Fruit fly (Drosophila melanogaster): ENCODE results near the gene CG4004.
A peak's percentile ranks its signal among the peaks of the same experiment; 100 is the strongest.

CG4004 gene

DNA sequence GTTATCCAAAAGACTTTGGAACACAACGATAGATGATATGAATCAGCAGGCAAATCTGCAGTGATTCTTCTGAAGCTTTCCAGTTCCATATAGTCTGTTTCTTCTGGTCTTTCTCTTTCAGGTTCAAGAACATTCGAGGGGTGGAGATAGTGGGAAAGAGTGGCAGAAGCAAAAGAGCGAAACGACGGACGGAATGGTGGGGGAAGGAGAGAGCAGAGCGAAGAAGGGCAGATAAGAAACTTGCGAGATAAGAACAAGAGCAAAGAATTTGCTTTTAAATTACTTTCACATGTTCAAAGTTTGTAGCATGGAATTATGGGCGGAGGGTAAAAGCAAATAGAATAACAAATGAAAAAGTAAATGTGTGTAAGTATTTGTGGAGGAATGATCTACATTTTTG, 5.0 kb upstream of the CG4004 start:
- TF ChIP-seq pad (GFP tag; optimal IDR thresholded peaks at IDR 0.05) (peak; percentile 15), CG7045 (GFP tag; optimal IDR thresholded peaks at IDR 0.05) (no peak), CG7101 (tag; optimal IDR thresholded peaks at IDR 0.05) (peak; percentile 12)

- no peak for TF ChIP-seq CG33017 (tag; optimal IDR thresholded peaks at IDR 0.05)
- TF ChIP-seq CG12768 (GFP tag; optimal IDR thresholded peaks at IDR 0.05), result no peak
- TF ChIP-seq Mnt (GFP tag; optimal IDR thresholded peaks at IDR 0.05), result no peak
- no peak for TF ChIP-seq pad (GFP tag; optimal IDR thresholded peaks at IDR 0.05)
- no peak for TF ChIP-seq Clk (GFP tag; optimal IDR thresholded peaks at IDR 0.05)
- no peak for TF ChIP-seq Crg-1 (GFP tag; optimal IDR thresholded peaks at IDR 0.05)
- no peak for TF ChIP-seq CG5204 (GFP tag; optimal IDR thresholded peaks at IDR 0.05)
These were observed 4.2 kb upstream of the CG4004 start for dm6 chrX:12739789-12740188.

- TF ChIP-seq CG11617 (GFP tag; optimal IDR thresholded peaks at IDR 0.05), result no peak
- no peak for TF ChIP-seq toe (GFP tag; optimal IDR thresholded peaks at IDR 0.05)
- no peak for TF ChIP-seq kay (GFP tag; ENCODE audit: borderline replicate concordance)
- no peak for TF ChIP-seq CG33017 (tag; optimal IDR thresholded peaks at IDR 0.05)
- no peak for TF ChIP-seq CG7045 (GFP tag; optimal IDR thresholded peaks at IDR 0.05)
- no peak for TF ChIP-seq Clk (GFP tag; optimal IDR thresholded peaks at IDR 0.05)
- no peak for TF ChIP-seq CG1620 (GFP tag; optimal IDR thresholded peaks at IDR 0.05)
- TF ChIP-seq CG7101 (tag; optimal IDR thresholded peaks at IDR 0.05), result no peak
- no peak for TF ChIP-seq Mnt (GFP tag; optimal IDR thresholded peaks at IDR 0.05)
- no peak for TF ChIP-seq CG14711 (tag; optimal IDR thresholded peaks at IDR 0.05)
- no peak for TF ChIP-seq Hr96 (GFP tag; optimal IDR thresholded peaks at IDR 0.05)
- TF ChIP-seq tj (GFP tag; optimal IDR thresholded peaks at IDR 0.05), result no peak
- TF ChIP-seq cnc (optimal IDR thresholded peaks at IDR 0.05), result no peak
These were observed 3.6 kb upstream of the CG4004 start for dm6 chrX:12740441-12740840.

DNA sequence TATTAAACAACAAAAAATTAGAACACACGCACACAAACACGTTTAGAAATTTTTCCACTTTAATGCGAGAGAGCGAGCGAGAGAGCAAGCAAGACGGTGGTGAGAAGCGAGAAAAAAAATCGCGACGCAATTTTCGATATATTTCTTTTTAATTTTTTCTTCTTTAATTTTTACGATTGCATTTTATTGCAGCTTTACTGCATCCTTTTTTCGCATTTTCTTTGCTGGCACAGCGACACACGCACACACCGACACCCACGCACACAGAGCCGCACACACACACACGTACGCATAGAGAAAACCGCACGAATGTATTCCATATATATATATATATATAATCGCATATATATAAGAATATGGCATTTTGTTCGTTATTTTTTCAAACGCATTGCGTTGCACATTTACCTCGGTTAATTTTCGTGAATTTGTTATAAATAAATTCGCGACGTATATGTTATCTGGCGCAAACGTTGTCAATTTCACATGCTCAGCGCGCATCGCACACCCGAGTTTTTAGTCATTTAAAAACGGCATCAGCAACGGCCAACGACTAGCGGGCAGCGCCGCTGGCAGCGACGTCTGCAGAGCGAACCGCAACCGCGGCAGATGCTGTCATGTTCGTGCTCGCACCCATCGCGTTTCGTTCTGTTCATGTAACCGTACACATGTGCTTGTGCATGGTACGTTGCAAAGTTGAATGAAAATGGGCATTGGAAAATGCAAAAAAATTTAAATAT, 1.9 kb upstream of the CG4004 start, which contains the start of gene Smr:
Smr (minus strand) TSS at position 705 of the 737 bp plus-strand sequence.
- peak; percentile 29 for TF ChIP-seq cic (GFP tag; optimal IDR thresholded peaks at IDR 0.05)
- TF ChIP-seq CG7101 (tag; optimal IDR thresholded peaks at IDR 0.05), result no peak
- peak; percentile 74 for TF ChIP-seq tj (GFP tag; optimal IDR thresholded peaks at IDR 0.05)
- TF ChIP-seq ovo (GFP tag; optimal IDR thresholded peaks at IDR 0.05), result no peak
- peak; percentile 25 for TF ChIP-seq Mnt (GFP tag; optimal IDR thresholded peaks at IDR 0.05)
- TF ChIP-seq CG7045 (GFP tag; optimal IDR thresholded peaks at IDR 0.05), result no peak
- no peak for TF ChIP-seq CG11617 (GFP tag; optimal IDR thresholded peaks at IDR 0.05)

dm6 chrX:12742651-12743020, 1.4 kb upstream of the CG4004 start:
- no peak for TF ChIP-seq CG11617 (GFP tag; optimal IDR thresholded peaks at IDR 0.05)
- TF ChIP-seq CG7045 (GFP tag; optimal IDR thresholded peaks at IDR 0.05), result no peak
- TF ChIP-seq CG14711 (tag; optimal IDR thresholded peaks at IDR 0.05), result no peak
- TF ChIP-seq CG33017 (tag; optimal IDR thresholded peaks at IDR 0.05), result no peak

dm6 chrX:12743296-12743695, 716 bp upstream of the CG4004 start:
- TF ChIP-seq Crg-1 (GFP tag; optimal IDR thresholded peaks at IDR 0.05) (no peak), Clk (GFP tag; optimal IDR thresholded peaks at IDR 0.05) (no peak), CG5204 (GFP tag; optimal IDR thresholded peaks at IDR 0.05) (no peak), toe (GFP tag; optimal IDR thresholded peaks at IDR 0.05) (no peak), tj (GFP tag; optimal IDR thresholded peaks at IDR 0.05) (peak; percentile 38), ovo (GFP tag; optimal IDR thresholded peaks at IDR 0.05) (no peak), CG12768 (GFP tag; optimal IDR thresholded peaks at IDR 0.05) (no peak), cic (GFP tag; optimal IDR thresholded peaks at IDR 0.05) (no peak)

- TF ChIP-seq ovo (GFP tag; optimal IDR thresholded peaks at IDR 0.05), result no peak
These were observed 1.1 kb downstream of the CG4004 start for dm6 chrX:12745117-12745516.

dm6 chrX:12747746-12748710, 4.0 kb downstream of the CG4004 start:
- TF ChIP-seq CG11617 (GFP tag; optimal IDR thresholded peaks at IDR 0.05) (no peak), cnc (optimal IDR thresholded peaks at IDR 0.05) (no peak), kay (GFP tag; ENCODE audit: borderline replicate concordance) (no peak), pad (GFP tag; optimal IDR thresholded peaks at IDR 0.05) (peak; percentile 64), Hr96 (GFP tag; optimal IDR thresholded peaks at IDR 0.05) (no peak), CG33017 (tag; optimal IDR thresholded peaks at IDR 0.05) (peak; percentile 4), Mnt (GFP tag; optimal IDR thresholded peaks at IDR 0.05) (no peak), CG12768 (GFP tag; optimal IDR thresholded peaks at IDR 0.05) (no peak), cic (GFP tag; optimal IDR thresholded peaks at IDR 0.05) (no peak), bab1 (GFP tag; optimal IDR thresholded peaks at IDR 0.05) (peak; percentile 56), CG7101 (tag; optimal IDR thresholded peaks at IDR 0.05) (peak; percentile 52), toe (GFP tag; optimal IDR thresholded peaks at IDR 0.05) (no peak), Crg-1 (GFP tag; optimal IDR thresholded peaks at IDR 0.05) (no peak), tj (GFP tag; optimal IDR thresholded peaks at IDR 0.05) (peak; percentile 87), ovo (GFP tag; optimal IDR thresholded peaks at IDR 0.05) (peak; percentile 66), CG14711 (tag; optimal IDR thresholded peaks at IDR 0.05) (peak; percentile 70), Clk (GFP tag; optimal IDR thresholded peaks at IDR 0.05) (no peak), CG5204 (GFP tag; optimal IDR thresholded peaks at IDR 0.05) (no peak), CG7045 (GFP tag; optimal IDR thresholded peaks at IDR 0.05) (no peak), CG1620 (GFP tag; optimal IDR thresholded peaks at IDR 0.05) (no peak)
